Worm (Caenorhabditis elegans) whole organism, midembryonic: ENCODE data around the gene C17C3.15.
"Not testable (repeated sequence)": the region's sequence is repeated elsewhere in the genome, so short reads cannot be mapped to it uniquely, and the experiment has no call there.

Experiments used
- T22C8.4 ChIP-seq: fragments of 200-800 bp; sonication (Bioruptor generic); IDR thresholded peaks from 2 replicates; pipeline ENCODE4 v1.3.6; 2022; ENCODE audit warnings: missing genetic modification characterization, missing compliant biosample characterization
- cog-1 ChIP-seq: sonication (generic microtip); optimal IDR thresholded peaks from 2 replicates; lab custom pipeline; 2016; ENCODE audit warnings: missing genetic modification characterization, missing compliant biosample characterization
- flt-1 ChIP-seq: fragments of 200-800 bp; sonication (Bioruptor generic); IDR thresholded peaks from 2 replicates; pipeline ENCODE4 v1.3.6; 2022; ENCODE audit warnings: missing genetic modification characterization, missing compliant biosample characterization
- klf-2 ChIP-seq: fragments of 200-800 bp; sonication (Bioruptor generic); conservative IDR thresholded peaks from 2 replicates; pipeline ENCODE4 v1.3.6; 2022; ENCODE audit warnings: missing genetic modification reagents, missing genetic modification characterization, missing compliant biosample characterization
- med-1 ChIP-seq: sonication (generic microtip); optimal IDR thresholded peaks from 2 replicates; lab custom pipeline; 2017; ENCODE audit warnings: missing genetic modification characterization, mild to moderate bottlenecking, missing compliant biosample characterization, antibody characterized with exemption, missing genetic modification reagents; ENCODE audit not compliant: insufficient read depth
- ref-1 ChIP-seq: fragments of 200-800 bp; sonication (Bioruptor generic); conservative IDR thresholded peaks from 2 replicates; pipeline ENCODE4 v1.3.6; 2022; ENCODE audit warnings: missing genetic modification reagents, missing genetic modification characterization, missing compliant biosample characterization
- tab-1 ChIP-seq: fragments of 200-800 bp; sonication (Bioruptor generic); IDR thresholded peaks from 2 replicates; pipeline ENCODE4 v1.3.6; 2022; ENCODE audit warnings: missing genetic modification characterization, missing compliant biosample characterization
- ztf-23 ChIP-seq: fragments of 200-800 bp; sonication (Bioruptor generic); IDR thresholded peaks from 2 replicates; pipeline ENCODE4 v1.3.6; 2022; ENCODE audit warnings: missing genetic modification reagents, missing genetic modification characterization, missing compliant biosample characterization
- ztf-29 ChIP-seq: fragments of 200-800 bp; sonication (Bioruptor generic); IDR thresholded peaks from 2 replicates; pipeline ENCODE4 v1.3.6; 2022; ENCODE audit warnings: missing genetic modification reagents, missing genetic modification characterization, missing compliant biosample characterization

The C17C3.15 gene

DNA sequence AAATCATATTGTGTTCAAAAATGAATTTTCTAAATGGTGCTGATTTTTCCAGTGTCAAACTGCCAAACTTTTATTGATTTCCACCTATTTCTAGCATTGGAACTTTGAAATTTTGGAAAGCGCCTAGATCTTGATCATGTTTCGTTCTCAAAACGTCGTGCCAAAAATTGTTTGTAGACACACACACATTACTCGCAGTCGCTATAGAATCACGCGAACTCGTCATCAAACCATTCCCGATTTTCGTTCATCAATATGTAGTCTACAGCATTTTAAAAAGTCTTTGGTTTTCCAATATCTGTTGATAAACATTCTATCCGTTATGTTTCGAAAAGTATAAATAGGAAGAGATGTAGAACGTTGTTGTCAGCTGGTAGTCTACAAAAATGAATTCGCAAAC, at the start of gene C17C3.15, which contains the start of gene C17C3.1:
Gene C17C3.15 (plus strand): TSS at position 383 of the 400 bp plus-strand sequence.
Gene C17C3.1 (plus strand): TSS at position 301 of the 400 bp plus-strand sequence.
- TF ChIP-seq T22C8.4 (GFP tag; lab: Robert Waterston, UW) (no peak), med-1 (no peak), klf-2 (GFP tag; lab: Robert Waterston, UW) (no peak), ref-1 (GFP tag; lab: Robert Waterston, UW) (no peak), tab-1 (GFP tag; lab: Robert Waterston, UW) (no peak), cog-1 (no peak), ztf-23 (GFP tag; lab: Robert Waterston, UW) (no peak), ztf-29 (GFP tag; lab: Robert Waterston, UW) (no peak), flt-1 (no peak)

DNA sequence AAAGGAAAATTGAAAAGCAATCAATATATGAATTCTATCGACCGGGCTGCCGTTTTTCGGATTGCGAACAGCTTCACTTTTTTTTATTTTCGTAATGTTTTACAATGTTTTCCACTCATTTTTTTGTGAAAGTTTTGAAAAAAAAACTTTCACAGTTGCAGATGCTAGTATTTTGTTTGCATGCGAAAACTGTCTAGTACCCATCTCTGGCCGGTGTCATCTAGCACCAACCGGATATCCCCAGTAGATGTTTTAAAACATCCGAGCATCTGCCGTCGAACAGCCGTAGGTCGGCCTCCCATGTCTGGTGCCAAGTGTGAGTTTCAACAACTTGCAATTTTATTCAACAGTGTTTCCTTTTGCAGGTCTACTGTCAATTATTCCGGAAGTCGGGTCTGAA, 49.0 kb upstream of the C17C3.15 start, which contains the start of gene ZK177.12:
Gene ZK177.12 (plus strand): TSS at position 301 of the 400 bp plus-strand sequence.
- TF ChIP-seq cog-1 (no peak), ztf-23 (GFP tag; lab: Robert Waterston, UW) (no peak), T22C8.4 (GFP tag; lab: Robert Waterston, UW) (no peak), ref-1 (GFP tag; lab: Robert Waterston, UW) (no peak), med-1 (no peak), ztf-29 (GFP tag; lab: Robert Waterston, UW) (no peak), flt-1 (no peak), tab-1 (GFP tag; lab: Robert Waterston, UW) (no peak), klf-2 (GFP tag; lab: Robert Waterston, UW) (no peak)

ce11 chrII:5522637-5523036, 47.8 kb upstream of the C17C3.15 start, which contains the start of gene ZK177.11:
Gene ZK177.11 (plus strand): TSS chrII:5522937.
- TF ChIP-seq ztf-29 (GFP tag; lab: Robert Waterston, UW) (no peak), flt-1 (no peak), klf-2 (GFP tag; lab: Robert Waterston, UW) (no peak), cog-1 (no peak), ref-1 (GFP tag; lab: Robert Waterston, UW) (no peak), T22C8.4 (GFP tag; lab: Robert Waterston, UW) (no peak), ztf-23 (GFP tag; lab: Robert Waterston, UW) (no peak), tab-1 (GFP tag; lab: Robert Waterston, UW) (no peak), med-1 (no peak)

DNA sequence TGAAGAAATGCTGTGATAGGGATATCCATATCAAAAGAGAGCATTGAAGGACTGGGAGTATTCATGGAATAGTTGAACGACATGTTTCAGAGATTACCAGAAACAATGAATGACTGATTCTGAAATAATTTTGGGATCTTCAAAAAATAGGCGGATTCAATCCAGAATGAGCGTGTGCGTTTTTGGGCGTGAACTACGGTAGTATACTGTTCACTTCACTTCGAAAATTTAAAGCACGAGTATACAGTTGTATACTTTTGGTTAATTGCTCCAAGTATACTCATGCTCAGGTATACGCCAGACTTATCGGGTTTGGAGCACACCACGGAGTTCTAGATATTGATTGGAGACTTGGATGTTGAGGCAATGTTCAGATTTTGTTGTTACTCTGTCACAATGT, 45.2 kb upstream of the C17C3.15 start, which contains the start of gene tbx-35:
Gene tbx-35 (minus strand): TSS at position 101 of the 400 bp plus-strand sequence.
- TF ChIP-seq tab-1 (GFP tag; lab: Robert Waterston, UW) (no peak), T22C8.4 (GFP tag; lab: Robert Waterston, UW) (no peak), flt-1 (no peak), ref-1 (GFP tag; lab: Robert Waterston, UW) (no peak), ztf-23 (GFP tag; lab: Robert Waterston, UW) (no peak), cog-1 (no peak), ztf-29 (GFP tag; lab: Robert Waterston, UW) (no peak), klf-2 (GFP tag; lab: Robert Waterston, UW) (no peak), med-1 (no peak)

DNA sequence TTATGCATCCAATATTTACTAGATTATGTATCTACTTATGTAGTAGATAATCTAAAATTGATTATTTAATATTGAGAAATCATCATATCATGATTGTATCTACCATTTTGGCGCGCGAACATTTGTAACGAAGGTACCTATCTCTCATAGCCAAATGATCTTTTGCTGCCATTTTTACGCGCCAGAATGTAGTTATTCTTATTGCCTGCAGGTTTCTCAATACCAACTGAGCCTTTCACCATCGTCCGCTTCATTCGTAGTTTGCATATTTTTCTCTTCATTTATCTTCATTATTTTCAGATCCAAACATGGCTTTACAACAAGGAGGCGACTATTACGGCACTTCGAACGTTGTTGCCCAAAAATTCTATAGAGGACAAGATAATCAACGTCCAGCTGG, 42.6 kb upstream of the C17C3.15 start, which contains the start of gene ZK177.1:
Gene ZK177.1 (plus strand): TSS at position 301 of the 400 bp plus-strand sequence.
- no peak for TF ChIP-seq ref-1 (GFP tag; lab: Robert Waterston, UW)
- TF ChIP-seq ztf-29 (GFP tag; lab: Robert Waterston, UW), result no peak
- no peak for TF ChIP-seq klf-2 (GFP tag; lab: Robert Waterston, UW)
- TF ChIP-seq tab-1 (GFP tag; lab: Robert Waterston, UW), result no peak
- TF ChIP-seq med-1, result no peak
- no peak for TF ChIP-seq T22C8.4 (GFP tag; lab: Robert Waterston, UW)
- TF ChIP-seq cog-1, result no peak
- no peak for TF ChIP-seq flt-1
- no peak for TF ChIP-seq ztf-23 (GFP tag; lab: Robert Waterston, UW)

- TF ChIP-seq ref-1 (GFP tag; lab: Robert Waterston, UW), result no peak
- TF ChIP-seq tab-1 (GFP tag; lab: Robert Waterston, UW), result no peak
- no peak for TF ChIP-seq klf-2 (GFP tag; lab: Robert Waterston, UW)
- no peak for TF ChIP-seq ztf-23 (GFP tag; lab: Robert Waterston, UW)
- no peak for TF ChIP-seq cog-1
- TF ChIP-seq med-1, result no peak
- TF ChIP-seq T22C8.4 (GFP tag; lab: Robert Waterston, UW), result no peak
- no peak for TF ChIP-seq ztf-29 (GFP tag; lab: Robert Waterston, UW)
Measured at ce11 chrII:5531855-5532328, 38.6 kb upstream of the C17C3.15 start, which contains the start of gene C17C3.9. Gene C17C3.9 (minus strand): TSS chrII:5532278.

ce11 chrII:5533642-5534041, 36.8 kb upstream of the C17C3.15 start, which contains the start of gene hlh-26:
Gene hlh-26 (minus strand): TSS chrII:5533742.
- TF ChIP-seq ztf-29 (GFP tag; lab: Robert Waterston, UW) (no peak), tab-1 (GFP tag; lab: Robert Waterston, UW) (no peak), med-1 (no peak), flt-1 (no peak), cog-1 (no peak), ref-1 (GFP tag; lab: Robert Waterston, UW) (no peak), klf-2 (GFP tag; lab: Robert Waterston, UW) (no peak), T22C8.4 (GFP tag; lab: Robert Waterston, UW) (no peak), ztf-23 (GFP tag; lab: Robert Waterston, UW) (no peak)

DNA sequence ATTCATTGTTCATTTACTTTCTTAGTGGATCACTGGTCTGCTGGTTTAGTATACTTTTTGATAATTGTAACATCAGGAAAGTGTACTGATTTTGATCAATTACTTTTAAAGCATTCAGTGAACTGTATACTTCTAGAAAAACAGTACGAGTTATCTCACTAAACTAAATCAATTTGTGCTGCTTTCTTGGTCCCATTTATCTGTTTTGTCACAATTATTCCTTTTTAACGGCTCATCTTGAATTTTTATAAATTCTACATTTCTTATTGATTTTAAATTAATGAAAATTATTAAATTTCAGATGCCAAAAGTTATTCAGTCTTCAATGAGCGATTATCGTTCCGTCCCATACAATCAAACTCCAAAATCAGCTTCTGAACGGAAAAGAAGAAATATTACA, 35.5 kb upstream of the C17C3.15 start, which contains the start of gene hlh-25:
Gene hlh-25 (plus strand): TSS at position 301 of the 400 bp plus-strand sequence.
- not testable (repeated sequence) for TF ChIP-seq flt-1; klf-2 (GFP tag; lab: Robert Waterston, UW); T22C8.4 (GFP tag; lab: Robert Waterston, UW)

ce11 chrII:5537078-5537477, 33.4 kb upstream of the C17C3.15 start:
- TF ChIP-seq flt-1 (no peak), med-1 (no peak), ref-1 (GFP tag; lab: Robert Waterston, UW) (no peak), ztf-23 (GFP tag; lab: Robert Waterston, UW) (no peak), T22C8.4 (GFP tag; lab: Robert Waterston, UW) (no peak), klf-2 (GFP tag; lab: Robert Waterston, UW) (no peak), ztf-29 (GFP tag; lab: Robert Waterston, UW) (no peak), cog-1 (no peak), tab-1 (GFP tag; lab: Robert Waterston, UW) (no peak)
